Worm (Caenorhabditis elegans): ENCODE data around the gene egli-1.
A peak's percentile ranks its signal among the peaks of the same experiment; 100 is the strongest.

Gene egli-1

DNA sequence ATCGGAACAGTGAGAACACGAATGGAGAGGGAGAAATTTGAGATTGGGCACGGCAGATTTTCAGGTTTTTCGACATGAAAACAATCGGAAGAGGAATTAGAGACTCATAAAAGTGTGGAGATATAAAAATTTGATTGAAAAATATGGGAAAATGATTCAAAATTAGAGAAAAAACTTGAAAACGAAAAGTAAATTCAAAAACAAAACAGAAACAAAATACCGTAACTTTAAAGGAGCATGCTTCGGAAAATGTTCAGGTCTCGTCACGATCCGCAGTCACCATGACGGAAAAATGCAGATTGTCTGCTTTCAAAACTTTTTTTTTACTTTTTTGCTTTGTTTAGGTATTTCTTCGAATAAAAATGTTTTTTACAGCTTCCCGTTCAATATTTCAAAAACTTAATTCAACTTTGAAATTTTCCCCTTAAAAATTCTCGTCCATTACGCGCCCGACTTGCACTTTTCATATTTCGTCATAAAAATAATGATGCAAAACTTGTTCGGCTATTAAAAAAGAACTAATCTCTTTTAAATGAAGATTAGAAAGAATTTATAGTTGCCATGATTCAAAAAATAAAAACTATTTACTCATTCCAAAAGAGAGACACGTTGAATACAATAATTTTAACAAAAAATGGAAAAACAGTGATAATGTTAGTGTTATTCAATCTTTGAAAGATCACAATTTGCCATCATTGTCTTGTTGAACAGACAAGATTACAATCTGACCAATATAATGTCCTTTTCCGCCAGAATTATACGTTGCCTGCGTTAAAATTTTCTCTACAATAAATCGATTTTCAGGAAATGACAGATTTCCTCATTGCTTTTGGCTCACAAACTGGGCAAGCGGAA is 38.4 kb upstream of the egli-1 start, which contains the start of gene mtrr-1 (continued):
- TF ChIP-seq lin-13 (GFP tag; optimal IDR thresholded peaks at IDR 0.05) (no peak), nhr-237 (tag; optimal IDR thresholded peaks at IDR 0.05) (no peak), daf-12 (tag; optimal IDR thresholded peaks at IDR 0.05) (no peak), ZK337.2 (GFP tag; IDR thresholded peaks at IDR 0.05) (no peak), nhr-6 (tag; optimal IDR thresholded peaks at IDR 0.05) (no peak), T20F7.1 (GFP tag; optimal IDR thresholded peaks at IDR 0.05) (no peak), lin-29 (GFP tag; IDR thresholded peaks at IDR 0.05) (no peak), daf-19 (GFP tag; conservative IDR thresholded peaks at IDR 0.05) (no peak), ama-1 (optimal IDR thresholded peaks at IDR 0.05) (peak; percentile 58), fos-1 (tag; optimal IDR thresholded peaks at IDR 0.05) (no peak), ZK546.5 (tag; optimal IDR thresholded peaks at IDR 0.05) (no peak), F10B5.3 (tag; optimal IDR thresholded peaks at IDR 0.05) (no peak), saeg-2 (GFP tag; IDR thresholded peaks at IDR 0.05) (no peak), unc-39 (tag; optimal IDR thresholded peaks at IDR 0.05) (no peak), mxl-2 (GFP tag; conservative IDR thresholded peaks at IDR 0.05) (no peak), mep-1 (tag; optimal IDR thresholded peaks at IDR 0.05) (no peak), snpc-1.2 (GFP tag; IDR thresholded peaks at IDR 0.05) (no peak), nhr-77 (tag; optimal IDR thresholded peaks at IDR 0.05) (no peak), zfp-3 (GFP tag; conservative IDR thresholded peaks at IDR 0.05) (no peak), lin-1 (GFP tag; IDR thresholded peaks at IDR 0.05) (0 out of 2 replicates have a peak, but pooled peaks have one; percentile 9), ceh-20 (GFP tag; IDR thresholded peaks at IDR 0.05) (no peak), cey-2 (tag; optimal IDR thresholded peaks at IDR 0.05; ENCODE audit: borderline replicate concordance, insufficient read depth) (no peak), dmd-6 (GFP tag; IDR thresholded peaks at IDR 0.05) (peak; percentile 46), ztf-7 (tag; optimal IDR thresholded peaks at IDR 0.05) (no peak), nhr-11 (tag; optimal IDR thresholded peaks at IDR 0.05) (no peak), tra-1 (GFP tag; IDR thresholded peaks at IDR 0.05) (0 out of 2 replicates have a peak, but pooled peaks have one; percentile 27), hif-1 (tag; optimal IDR thresholded peaks at IDR 0.05) (no peak), aha-1 (tag) (peak; percentile 61), lin-39 (tag; optimal IDR thresholded peaks at IDR 0.05) (no peak), T26A8.4 (GFP tag; IDR thresholded peaks at IDR 0.05) (peak; percentile 71; the same call in 1 of the 2 replicates), madf-9 (GFP tag; conservative IDR thresholded peaks at IDR 0.05) (no peak), lir-3 (tag; optimal IDR thresholded peaks at IDR 0.05) (no peak), dmd-9 (GFP tag; IDR thresholded peaks at IDR 0.05) (no peak), gei-8 (GFP tag; optimal IDR thresholded peaks at IDR 0.05) (no peak), lim-7 (GFP tag; IDR thresholded peaks at IDR 0.05) (no peak), hlh-30 (tag; optimal IDR thresholded peaks at IDR 0.05; ENCODE audit: insufficient read depth) (no peak), F37D6.2 (tag; optimal IDR thresholded peaks at IDR 0.05) (no peak), ceh-32 (tag; optimal IDR thresholded peaks at IDR 0.05; ENCODE audit: poor library complexity) (no peak), duxl-1 (tag; optimal IDR thresholded peaks at IDR 0.05; ENCODE audit: poor library complexity) (peak; percentile 43), mdt-29 (GFP tag; IDR thresholded peaks at IDR 0.05) (no peak), dpl-1 (GFP tag; optimal IDR thresholded peaks at IDR 0.05) (no peak), lin-15B (tag; optimal IDR thresholded peaks at IDR 0.05) (no peak), nhr-25 (tag; optimal IDR thresholded peaks at IDR 0.05; ENCODE audit: borderline replicate concordance, insufficient read depth) (no peak), arid-1 (GFP tag; conservative IDR thresholded peaks at IDR 0.05) (no peak), attf-4 (tag; optimal IDR thresholded peaks at IDR 0.05) (no peak), mes-2 (tag; optimal IDR thresholded peaks at IDR 0.05; ENCODE audit: poor library complexity, severe bottlenecking) (peak; percentile 39), tag-97 (GFP tag; IDR thresholded peaks at IDR 0.05) (no peak), nhr-10 (tag; optimal IDR thresholded peaks at IDR 0.05) (no peak), php-3 (GFP tag; IDR thresholded peaks at IDR 0.05) (no peak), zag-1 (tag; optimal IDR thresholded peaks at IDR 0.05) (no peak)
